Worm (Caenorhabditis elegans) whole organism, young adult: Measurements from ENCODE around the gene C17H11.2.

ENCODE experiments used
- Y67H2A.10 ChIP-seq: fragments of 200-800 bp; sonication (Bioruptor generic); conservative IDR thresholded peaks from 2 replicates; pipeline ENCODE4 v1.3.6; 2022; ENCODE audit warnings: missing genetic modification reagents, missing genetic modification characterization, missing compliant biosample characterization
- ama-1 ChIP-seq, 3 experiments: fragments of 150-350 bp in 1 of 3; sonication (generic microtip) in 2 of 3; optimal IDR thresholded peaks; 2 replicates each; lab custom pipeline; 2014 to 2018; ENCODE audit warnings: missing biosample characterization in 2 of 3, missing genetic modification characterization in 2 of 3, missing genetic modification reagents in 2 of 3
- let-526 ChIP-seq: fragments of 200-800 bp; sonication (Bioruptor generic); IDR thresholded peaks from 2 replicates; pipeline ENCODE4 v1.3.6; 2022; ENCODE audit warnings: missing genetic modification reagents, missing genetic modification characterization, missing compliant biosample characterization
- rec-8 ChIP-seq, 2 experiments: sonication (generic microtip); optimal IDR thresholded peaks; 2 replicates each; lab custom pipeline; 2016; ENCODE audit warnings: mild to moderate bottlenecking in 2 of 2, missing genetic modification characterization in 2 of 2, missing genetic modification reagents in 2 of 2, missing genotype in 2 of 2, missing biosample characterization in 1 of 2, missing compliant biosample characterization in 1 of 2, moderate library complexity in 1 of 2
- snpc-3.4 ChIP-seq: sonication (generic microtip); optimal IDR thresholded peaks from 2 replicates; lab custom pipeline; 2017; ENCODE audit warnings: missing genetic modification characterization, mild to moderate bottlenecking, missing compliant biosample characterization, antibody characterized with exemption, moderate library complexity, missing genotype, missing genetic modification reagents
- tbp1 ChIP-seq: fragments of 200-800 bp; sonication (Bioruptor generic); optimal IDR thresholded peaks from 2 replicates; lab custom pipeline; 2018; ENCODE audit warnings: mild to moderate bottlenecking, missing genetic modification characterization, missing compliant biosample characterization
- ztf-18 ChIP-seq: sonication (generic microtip); optimal IDR thresholded peaks from 2 replicates; lab custom pipeline; 2016; ENCODE audit warnings: missing genotype, mild to moderate bottlenecking, missing genetic modification characterization, missing compliant biosample characterization

DNA sequence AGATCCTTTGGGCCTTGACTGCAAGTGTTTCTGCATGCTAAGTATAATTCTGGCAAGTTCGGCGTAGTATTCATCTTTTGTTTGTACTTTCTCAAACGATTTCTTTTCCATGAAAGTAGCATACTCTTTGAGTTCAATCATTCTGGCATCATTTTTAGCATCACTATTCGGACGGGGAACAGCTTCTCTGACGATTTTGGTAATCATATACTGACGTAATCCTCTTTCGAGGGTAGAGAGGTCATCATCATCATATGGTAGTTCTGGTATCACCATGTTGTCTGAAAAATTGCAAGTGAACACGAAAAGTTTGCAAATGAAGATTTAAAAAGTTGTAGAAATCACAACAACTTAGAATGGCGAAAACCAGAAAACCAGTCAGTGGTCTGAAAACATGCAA lies 6.9 kb upstream of the C17H11.2 start, which contains the start of gene F22F1.3:
- TF ChIP-seq ztf-18 (tag; lab: Kevin White, UChicago) (no peak), rec-8 (tag; optimal IDR thresholded peaks at IDR 0.05; lab: Kevin White, UChicago) (no peak), ama-1 (optimal IDR thresholded peaks at IDR 0.05; lab: Kevin White, UChicago) (no peak), ama-1 (GFP tag; optimal IDR thresholded peaks at IDR 0.05; lab: Kevin White, UChicago) (no peak), let-526 (GFP tag; lab: Robert Waterston, UW) (no peak), tbp1 (GFP tag; lab: Kevin White, UChicago) (no peak), Y67H2A.10 (GFP tag; lab: Robert Waterston, UW) (no peak), snpc-3.4 (no peak)
